Worm (Caenorhabditis elegans): ENCODE results near the gene bigr-1.

DNA sequence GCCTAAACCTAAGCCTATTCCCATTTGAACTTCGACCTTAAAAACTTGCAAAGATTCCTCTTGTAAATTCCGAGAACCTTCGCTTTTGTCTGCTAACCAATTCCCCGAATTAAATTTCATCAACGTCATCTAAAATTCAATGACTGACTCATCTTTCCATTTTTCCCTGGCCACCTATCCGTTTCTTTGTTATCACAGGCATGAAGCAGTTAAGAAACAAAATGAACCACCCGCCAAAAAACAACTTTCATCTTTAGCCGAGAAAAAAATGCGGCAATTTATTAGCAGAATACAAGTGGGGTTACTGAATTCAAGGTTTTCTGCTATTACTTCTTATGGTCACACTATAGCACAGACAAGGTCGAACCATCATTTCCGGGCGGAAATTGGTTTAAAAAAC is 23.3 kb downstream of the bigr-1 start:
- no peak for TF ChIP-seq nhr-12 (tag; optimal IDR thresholded peaks at IDR 0.05)
- TF ChIP-seq lsy-2 (tag; optimal IDR thresholded peaks at IDR 0.05) = no peak
